Worm (Caenorhabditis elegans) whole organism, late embryonic: ENCODE results near the gene M02D8.3.
"Not testable (repeated sequence)": the region's sequence is repeated elsewhere in the genome, so short reads cannot be mapped to it uniquely, and the experiment has no call there.

Experiments used
- ama-1 ChIP-seq: fragments of 150-350 bp; optimal IDR thresholded peaks from 2 replicates; lab custom pipeline; 2014
- fkh-10 ChIP-seq: fragments of 150-350 bp; optimal IDR thresholded peaks from 2 replicates; lab custom pipeline; 2014; ENCODE audit warnings: missing biosample characterization, missing genetic modification reagents, missing genetic modification characterization
- nfya-1 ChIP-seq: sonication (generic microtip); optimal IDR thresholded peaks from 2 replicates; lab custom pipeline; 2017; ENCODE audit warnings: missing genetic modification characterization, mild to moderate bottlenecking, missing compliant biosample characterization, antibody characterized with exemption, moderate library complexity
- pha-4 ChIP-seq: fragments of 150-350 bp; optimal IDR thresholded peaks from 2 replicates; lab custom pipeline; 2018; ENCODE audit warnings: missing biosample characterization, missing genetic modification reagents, missing genetic modification characterization
- unc-55 ChIP-seq: sonication (generic microtip); optimal IDR thresholded peaks from 2 replicates; lab custom pipeline; 2017; ENCODE audit warnings: missing biosample characterization, missing genetic modification reagents, missing genetic modification characterization

DNA sequence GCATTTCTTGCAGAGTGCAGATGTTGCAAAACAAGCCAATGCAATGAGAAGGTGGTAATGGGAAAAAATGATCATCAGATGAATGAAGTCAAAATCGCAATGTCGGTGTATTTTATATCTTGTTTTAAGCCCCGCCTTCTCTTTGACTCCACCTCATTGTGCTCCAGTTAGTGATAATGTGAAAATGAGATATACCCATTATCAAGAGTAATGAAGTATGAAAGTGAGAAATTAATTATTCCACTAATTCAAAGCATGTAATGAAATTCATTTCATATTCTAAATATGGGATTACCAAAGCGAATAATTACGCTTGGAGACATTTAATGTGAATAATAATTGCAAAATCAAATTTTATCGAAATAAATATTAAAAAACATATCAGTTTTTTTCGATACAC lies 5.0 kb downstream of the M02D8.3 start, which contains the start of gene M02D8.6:
- TF ChIP-seq fkh-10 (GFP tag; lab: Kevin White, UChicago); unc-55 (GFP tag; lab: Kevin White, UChicago); pha-4 (tag; lab: Kevin White, UChicago); nfya-1 (tag; lab: Kevin White, UChicago); ama-1 (lab: Kevin White, UChicago): not testable (repeated sequence)
